Fruit fly (Drosophila melanogaster) whole organism, prepupa: Measurements from ENCODE around the gene cd.

Experiments
- Blimp-1 ChIP-seq: fragments of 200-800 bp; sonication (Bioruptor generic); optimal IDR thresholded peaks from 3 replicates; lab custom pipeline; 2017; ENCODE audit warnings: missing biosample characterization, missing genetic modification characterization, mild to moderate bottlenecking, moderate library complexity, missing genetic modification reagents
- CG10631 ChIP-seq: fragments of 200-800 bp; sonication (Bioruptor generic); optimal IDR thresholded peaks from 2 replicates; lab custom pipeline; 2016; ENCODE audit warnings: missing biosample characterization, missing genetic modification characterization
- CG11294 ChIP-seq: fragments of 200-800 bp; sonication (Bioruptor generic); IDR thresholded peaks from 2 replicates; pipeline ENCODE4 v1.3.6; 2022; ENCODE audit warnings: missing biosample characterization, missing genetic modification characterization
- CG15336 ChIP-seq: fragments of 200-800 bp; sonication (Bioruptor generic); IDR thresholded peaks from 2 replicates; pipeline ENCODE4 v1.3.6; 2022; ENCODE audit warnings: missing biosample characterization, missing genetic modification characterization
- CG1621 ChIP-seq: fragments of 200-800 bp; sonication (Bioruptor generic); optimal IDR thresholded peaks from 3 replicates; lab custom pipeline; 2018; ENCODE audit warnings: missing biosample characterization, mild to moderate bottlenecking, missing genetic modification characterization
- CG3032 ChIP-seq: fragments of 200-800 bp; optimal IDR thresholded peaks from 2 replicates; lab custom pipeline; 2019; ENCODE audit warnings: missing biosample characterization, mild to moderate bottlenecking, missing genetic modification characterization, moderate library complexity
- CG31627 ChIP-seq: fragments of 200-800 bp; sonication (Bioruptor generic); optimal IDR thresholded peaks from 3 replicates; lab custom pipeline; 2016; ENCODE audit warnings: missing biosample characterization, missing genetic modification characterization
- CG32006 ChIP-seq: fragments of 200-800 bp; sonication (Bioruptor generic); optimal IDR thresholded peaks from 3 replicates; lab custom pipeline; 2017; ENCODE audit warnings: missing biosample characterization, mild to moderate bottlenecking, missing genetic modification characterization
- CG34406 ChIP-seq: fragments of 200-800 bp; sonication (Bioruptor generic); optimal IDR thresholded peaks from 3 replicates; lab custom pipeline; 2016; ENCODE audit warnings: missing biosample characterization, missing genetic modification characterization
- CG3919 ChIP-seq: fragments of 200-800 bp; sonication (Bioruptor generic); optimal IDR thresholded peaks from 3 replicates; lab custom pipeline; 2016; ENCODE audit warnings: missing biosample characterization, missing genetic modification characterization
- CG4318 ChIP-seq: fragments of 200-800 bp; sonication (Bioruptor generic); optimal IDR thresholded peaks from 3 replicates; lab custom pipeline; 2017; ENCODE audit warnings: missing biosample characterization, mild to moderate bottlenecking, missing genetic modification characterization
- CG6163 ChIP-seq: fragments of 200-800 bp; sonication (Bioruptor generic); IDR thresholded peaks from 3 replicates; pipeline ENCODE4 v1.3.6; 2022; ENCODE audit warnings: missing biosample characterization, missing genetic modification characterization
- CG6276 ChIP-seq: fragments of 200-800 bp; sonication (Bioruptor generic); optimal IDR thresholded peaks from 2 replicates; lab custom pipeline; 2017; ENCODE audit warnings: missing biosample characterization, mild to moderate bottlenecking, missing genetic modification characterization
- CG6792 ChIP-seq: fragments of 200-800 bp; sonication (Bioruptor generic); optimal IDR thresholded peaks from 3 replicates; lab custom pipeline; 2016; ENCODE audit warnings: missing biosample characterization, missing genetic modification characterization
- CG6808 ChIP-seq: fragments of 200-800 bp; sonication (Bioruptor generic); optimal IDR thresholded peaks from 3 replicates; lab custom pipeline; 2017; ENCODE audit warnings: missing biosample characterization, missing genetic modification characterization, mild to moderate bottlenecking, moderate library complexity, missing genetic modification reagents
- CG6854 ChIP-seq: fragments of 200-800 bp; sonication (Bioruptor generic); optimal IDR thresholded peaks from 2 replicates; lab custom pipeline; 2017; ENCODE audit warnings: missing biosample characterization, mild to moderate bottlenecking, missing genetic modification characterization
- CG7368 ChIP-seq: fragments of 200-800 bp; sonication (Bioruptor generic); optimal IDR thresholded peaks from 3 replicates; lab custom pipeline; 2016; ENCODE audit warnings: missing biosample characterization, missing genetic modification characterization
- CG8119 ChIP-seq: fragments of 200-800 bp; sonication (Bioruptor generic); IDR thresholded peaks from 3 replicates; pipeline ENCODE4 v1.3.6; 2022; ENCODE audit warnings: missing biosample characterization, missing genetic modification characterization
- CG8632 ChIP-seq: fragments of 200-800 bp; sonication (Bioruptor generic); optimal IDR thresholded peaks from 3 replicates; lab custom pipeline; 2016; ENCODE audit warnings: missing biosample characterization, missing genetic modification characterization
- CG9139 ChIP-seq: fragments of 200-800 bp; sonication (Bioruptor generic); optimal IDR thresholded peaks from 3 replicates; lab custom pipeline; 2017; ENCODE audit warnings: missing biosample characterization, mild to moderate bottlenecking, missing genetic modification characterization
- Eip75B ChIP-seq: fragments of 200-800 bp; sonication (Bioruptor generic); optimal IDR thresholded peaks from 3 replicates; lab custom pipeline; 2016; ENCODE audit warnings: missing biosample characterization, missing genetic modification characterization
- Eip78C ChIP-seq: fragments of 200-800 bp; sonication (Bioruptor generic); peaks from one replicate; lab custom pipeline; 2016; ENCODE audit warnings: missing biosample characterization, missing genetic modification characterization
- Eip93F ChIP-seq: fragments of 200-800 bp; sonication (Bioruptor generic); optimal IDR thresholded peaks from 2 replicates; lab custom pipeline; 2016; ENCODE audit warnings: missing biosample characterization, mild to moderate bottlenecking, missing genetic modification characterization
- Ets21C ChIP-seq: fragments of 200-800 bp; sonication (Bioruptor generic); optimal IDR thresholded peaks from 3 replicates; lab custom pipeline; 2016; ENCODE audit warnings: missing biosample characterization, missing genetic modification characterization
- Ets96B ChIP-seq: fragments of 200-800 bp; optimal IDR thresholded peaks from 2 replicates; lab custom pipeline; 2019; ENCODE audit warnings: missing biosample characterization, mild to moderate bottlenecking, missing genetic modification characterization, moderate library complexity
- Gug ChIP-seq: fragments of 200-800 bp; sonication (Bioruptor generic); IDR thresholded peaks from 2 replicates; pipeline ENCODE4 v1.3.6; 2022; ENCODE audit warnings: missing biosample characterization, missing genetic modification characterization
- Hr39 ChIP-seq: fragments of 200-800 bp; sonication (Bioruptor generic); optimal IDR thresholded peaks from 2 replicates; lab custom pipeline; 2016; ENCODE audit warnings: missing biosample characterization, missing genetic modification characterization
- Hr4 ChIP-seq: fragments of 200-800 bp; sonication (Bioruptor generic); optimal IDR thresholded peaks from 3 replicates; lab custom pipeline; 2016; ENCODE audit warnings: missing biosample characterization, missing genetic modification characterization
- Lpt ChIP-seq: fragments of 200-800 bp; sonication (Bioruptor generic); optimal IDR thresholded peaks from 3 replicates; lab custom pipeline; 2016; ENCODE audit warnings: missing biosample characterization, missing genetic modification characterization
- Met ChIP-seq: fragments of 200-800 bp; sonication (Bioruptor generic); optimal IDR thresholded peaks from 3 replicates; lab custom pipeline; 2016; ENCODE audit warnings: missing biosample characterization, missing genetic modification characterization
- OdsH ChIP-seq: fragments of 200-800 bp; sonication (Bioruptor generic); optimal IDR thresholded peaks from 3 replicates; lab custom pipeline; 2016; ENCODE audit warnings: missing biosample characterization, missing genetic modification characterization
- Sox102F ChIP-seq: fragments of 200-800 bp; sonication (Bioruptor generic); optimal IDR thresholded peaks from 2 replicates; lab custom pipeline; 2016; ENCODE audit warnings: missing biosample characterization, mild to moderate bottlenecking, missing genetic modification characterization
- Sox14 ChIP-seq: fragments of 200-800 bp; sonication (Bioruptor generic); optimal IDR thresholded peaks from 3 replicates; lab custom pipeline; 2016; ENCODE audit warnings: missing biosample characterization, missing genetic modification characterization
- Sox15 ChIP-seq: fragments of 200-800 bp; sonication (Bioruptor generic); optimal IDR thresholded peaks from 3 replicates; lab custom pipeline; 2016; ENCODE audit warnings: missing biosample characterization, missing genetic modification characterization
- achi ChIP-seq: fragments of 200-800 bp; sonication (Bioruptor generic); optimal IDR thresholded peaks from 3 replicates; lab custom pipeline; 2016; ENCODE audit warnings: missing biosample characterization, missing genetic modification characterization
- acj6 ChIP-seq: fragments of 200-800 bp; sonication (Bioruptor generic); optimal IDR thresholded peaks from 3 replicates; lab custom pipeline; 2016; ENCODE audit warnings: missing biosample characterization, missing genetic modification characterization
- cyc ChIP-seq: fragments of 200-800 bp; sonication (Bioruptor generic); optimal IDR thresholded peaks from 3 replicates; lab custom pipeline; 2016; ENCODE audit warnings: missing biosample characterization, missing genetic modification characterization
- dac ChIP-seq: fragments of 200-800 bp; sonication (Bioruptor generic); optimal IDR thresholded peaks from 2 replicates; lab custom pipeline; 2017; ENCODE audit warnings: missing biosample characterization, mild to moderate bottlenecking, missing genetic modification characterization
- dsx ChIP-seq: fragments of 200-800 bp; optimal IDR thresholded peaks from 3 replicates; lab custom pipeline; 2019; ENCODE audit warnings: missing biosample characterization, mild to moderate bottlenecking, missing genetic modification characterization, moderate library complexity; ENCODE audit not compliant: poor library complexity, severe bottlenecking
- eg ChIP-seq: fragments of 200-800 bp; sonication (Bioruptor generic); IDR thresholded peaks from 3 replicates; pipeline ENCODE4 v1.3.6; 2022; ENCODE audit warnings: missing biosample characterization, missing genetic modification characterization
- esn ChIP-seq: fragments of 200-800 bp; sonication (Bioruptor generic); optimal IDR thresholded peaks from 2 replicates; lab custom pipeline; 2016; ENCODE audit warnings: missing biosample characterization, mild to moderate bottlenecking, missing genetic modification characterization, moderate library complexity
- fd59A ChIP-seq: fragments of 200-800 bp; sonication (Bioruptor generic); optimal IDR thresholded peaks from 2 replicates; lab custom pipeline; 2017; ENCODE audit warnings: missing biosample characterization, mild to moderate bottlenecking, missing genetic modification characterization, missing genetic modification reagents
- net ChIP-seq: fragments of 200-800 bp; sonication (Bioruptor generic); optimal IDR thresholded peaks from 3 replicates; lab custom pipeline; 2016; ENCODE audit warnings: missing biosample characterization, missing genetic modification characterization
- salr ChIP-seq, 2 experiments: fragments of 200-800 bp; sonication (Bioruptor generic); optimal IDR thresholded peaks; 3 replicates each; lab custom pipeline; 2016 to 2018; ENCODE audit warnings: missing biosample characterization in 2 of 2, missing genetic modification characterization in 2 of 2, mild to moderate bottlenecking in 1 of 2
- ss ChIP-seq, 2 experiments: fragments of 200-800 bp; sonication (Bioruptor generic); optimal IDR thresholded peaks; 2 replicates in 1 of 2; 3 replicates in 1 of 2; lab custom pipeline; 2017 to 2018; ENCODE audit warnings: mild to moderate bottlenecking in 2 of 2, missing biosample characterization in 2 of 2, missing genetic modification characterization in 2 of 2, moderate library complexity in 1 of 2
- svp ChIP-seq: fragments of 200-800 bp; sonication (Bioruptor generic); peaks from one replicate; lab custom pipeline; 2016; ENCODE audit warnings: missing biosample characterization, missing genetic modification characterization
- topi ChIP-seq: fragments of 200-800 bp; sonication (Bioruptor generic); optimal IDR thresholded peaks from 3 replicates; lab custom pipeline; 2016; ENCODE audit warnings: missing biosample characterization, missing genetic modification characterization
- vri ChIP-seq: fragments of 200-800 bp; sonication (Bioruptor generic); optimal IDR thresholded peaks from 3 replicates; lab custom pipeline; 2016; ENCODE audit warnings: missing biosample characterization, mild to moderate bottlenecking, missing genetic modification characterization

Gene cd

DNA sequence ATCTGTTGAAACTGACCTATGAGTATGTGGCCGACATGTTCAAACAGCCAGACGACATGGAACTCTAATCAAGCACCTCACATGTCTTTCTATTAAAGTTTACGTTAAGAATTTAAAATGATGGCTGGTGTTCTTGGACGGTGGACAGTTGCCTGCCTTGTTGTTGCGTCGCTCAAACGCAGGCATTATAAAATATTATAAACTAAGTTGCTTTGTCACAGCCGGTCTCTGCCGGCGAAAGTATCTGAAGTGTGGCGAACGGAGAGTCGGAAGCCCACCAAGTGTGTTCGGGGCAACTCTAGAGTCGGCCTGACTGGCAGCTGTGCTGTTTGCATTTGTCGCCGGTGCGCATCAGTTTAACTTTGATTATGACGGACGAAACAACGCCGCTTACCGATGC lies at the start of gene cd:
Gene cd, plus strand, starts transcription at position 301 of the 400 bp plus-strand sequence.
- TF ChIP-seq CG32006 (GFP tag; lab: Kevin White, UChicago): no peak

DNA sequence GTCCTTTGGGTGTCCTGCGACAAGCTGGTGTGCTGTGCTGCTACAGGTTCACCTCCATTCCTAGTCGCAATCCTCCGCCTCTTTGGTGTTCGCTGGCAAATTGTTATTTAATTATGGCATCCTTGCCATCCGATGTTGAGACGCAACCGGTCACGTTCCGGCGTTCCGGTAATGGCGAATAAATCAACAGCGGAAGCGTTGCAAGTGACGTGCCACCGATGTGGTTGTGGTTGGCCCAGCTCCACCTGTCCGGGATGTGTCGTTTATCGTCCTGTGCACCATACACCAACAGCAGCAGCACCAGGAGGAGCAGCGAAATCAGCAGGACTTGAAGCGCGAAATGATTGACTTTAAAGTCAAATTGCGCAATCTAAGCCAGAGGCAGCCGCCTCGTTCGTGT lies 44.9 kb upstream of the cd start:
- TF ChIP-seq Eip93F (GFP tag; lab: Kevin White, UChicago): no peak
- TF ChIP-seq CG11294 (GFP tag; lab: Robert Waterston, UW): no peak
- TF ChIP-seq salr (GFP tag; optimal IDR thresholded peaks at IDR 0.05; lab: Kevin White, UChicago): no peak
- TF ChIP-seq CG34406 (GFP tag; lab: Kevin White, UChicago): no peak
- TF ChIP-seq Sox15 (GFP tag; lab: Kevin White, UChicago): no peak
- TF ChIP-seq cyc (GFP tag; lab: Kevin White, UChicago): no peak
- TF ChIP-seq CG15336 (GFP tag; lab: Robert Waterston, UW): no peak
- TF ChIP-seq CG7368 (GFP tag; lab: Kevin White, UChicago): no peak
- no peak for TF ChIP-seq CG8119 (GFP tag; lab: Robert Waterston, UW)
- TF ChIP-seq CG3032 (tag; lab: Kevin White, UChicago): no peak
- no peak for TF ChIP-seq esn (GFP tag; lab: Kevin White, UChicago)
- TF ChIP-seq Ets96B (tag; lab: Kevin White, UChicago): no peak

DNA sequence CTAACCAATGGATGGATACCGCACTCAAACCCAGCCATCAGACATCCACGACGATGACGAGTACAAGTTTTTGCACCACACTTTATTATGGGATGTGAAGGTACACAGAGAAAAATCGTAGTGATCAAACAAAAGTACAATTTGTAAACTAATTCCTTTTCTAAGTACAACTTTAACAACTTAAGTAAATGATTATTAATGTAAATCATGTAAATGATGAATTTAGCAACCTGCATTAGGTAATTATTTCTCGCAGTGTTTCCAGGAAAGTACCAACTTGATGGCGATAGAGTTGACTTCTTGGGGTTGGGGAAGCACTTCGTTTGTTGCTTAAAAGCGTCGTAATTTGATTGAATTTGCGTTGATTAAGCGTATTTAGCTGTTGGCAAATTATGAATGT lies 31.6 kb upstream of the cd start:
- TF ChIP-seq achi (GFP tag; lab: Kevin White, UChicago): peak; percentile 75
- TF ChIP-seq vri (GFP tag; lab: Kevin White, UChicago): no peak
- no peak for TF ChIP-seq CG6808
- peak; percentile 64 for TF ChIP-seq Sox14 (GFP tag; lab: Kevin White, UChicago)
- TF ChIP-seq CG8119 (GFP tag; lab: Robert Waterston, UW): peak; percentile 90
- TF ChIP-seq CG3919 (GFP tag; lab: Kevin White, UChicago): peak; percentile 11
- peak; percentile 73 for TF ChIP-seq OdsH (GFP tag; lab: Kevin White, UChicago)
- TF ChIP-seq Ets96B (tag; lab: Kevin White, UChicago): peak; percentile 27
- peak; percentile 8 for TF ChIP-seq CG6792 (GFP tag; lab: Kevin White, UChicago)
- peak; percentile 31 for TF ChIP-seq CG34406 (GFP tag; lab: Kevin White, UChicago)
- peak; percentile 73 for TF ChIP-seq acj6
- TF ChIP-seq fd59A (GFP tag; lab: Kevin White, UChicago): peak; percentile 46
- peak; percentile 35 for TF ChIP-seq CG8632 (GFP tag; lab: Kevin White, UChicago)
- TF ChIP-seq salr (GFP tag; optimal IDR thresholded peaks at IDR 0.05; lab: Kevin White, UChicago): peak; percentile 28 to 69
- no peak for TF ChIP-seq dsx (GFP tag; lab: Kevin White, UChicago)
- peak; percentile 86 for TF ChIP-seq CG32006 (GFP tag; lab: Kevin White, UChicago)
- TF ChIP-seq Eip78C: peak; percentile 81
- TF ChIP-seq Gug: no peak
- no peak for TF ChIP-seq CG6854 (GFP tag; lab: Kevin White, UChicago)
- peak; percentile 76; the same call in 2 of the 3 replicates for TF ChIP-seq CG6163
- peak; percentile 8 for TF ChIP-seq topi (GFP tag; lab: Kevin White, UChicago)
- peak; percentile 32 for TF ChIP-seq CG1621 (tag; lab: Kevin White, UChicago)
- TF ChIP-seq CG10631 (GFP tag; lab: Kevin White, UChicago): peak; percentile 51
- peak; percentile 51 for TF ChIP-seq CG6276 (GFP tag; lab: Kevin White, UChicago)
- TF ChIP-seq Met (GFP tag; lab: Kevin White, UChicago): peak; percentile 37
- no peak for TF ChIP-seq Sox102F (GFP tag; lab: Kevin White, UChicago)
- TF ChIP-seq Lpt (GFP tag; lab: Kevin White, UChicago): peak; percentile 10
- TF ChIP-seq Blimp-1: no peak
- peak; percentile 41 for TF ChIP-seq Hr39 (GFP tag; lab: Kevin White, UChicago)
- peak; percentile 88 for TF ChIP-seq CG15336 (GFP tag; lab: Robert Waterston, UW)
- no peak for TF ChIP-seq CG9139
- peak; percentile 64 for TF ChIP-seq net (GFP tag; lab: Kevin White, UChicago)
- no peak for TF ChIP-seq dac (GFP tag; lab: Kevin White, UChicago)
- no peak for TF ChIP-seq Ets21C
- peak; percentile 42 for TF ChIP-seq CG31627
- no peak for TF ChIP-seq svp
- peak; percentile 87 for TF ChIP-seq Hr4
- TF ChIP-seq CG4318 (GFP tag; lab: Kevin White, UChicago): peak; percentile 62
- TF ChIP-seq Eip75B (GFP tag; lab: Kevin White, UChicago): no peak
- TF ChIP-seq eg: peak; percentile 67
- no peak for TF ChIP-seq ss (GFP tag; optimal IDR thresholded peaks at IDR 0.05; lab: Kevin White, UChicago)
